Worm (Caenorhabditis elegans) whole organism, L4/young adult: ENCODE measurements around the gene atf-2.

Source experiments
- W03F9.2 ChIP-seq: fragments of 150-350 bp; optimal IDR thresholded peaks from 2 replicates; lab custom pipeline; 2014; ENCODE audit warnings: missing biosample characterization, missing genetic modification characterization
- him-1 ChIP-seq: sonication (generic microtip); optimal IDR thresholded peaks from 2 replicates; lab custom pipeline; 2016; ENCODE audit warnings: missing genotype, missing genetic modification reagents, missing genetic modification characterization, missing compliant biosample characterization

ce11 chrII:8759493-8759892, 7.7 kb downstream of the atf-2 start, which contains the start of gene fut-1:
- no peak for TF ChIP-seq him-1 (tag; lab: Kevin White, UChicago)
- TF ChIP-seq W03F9.2 (tag; lab: Kevin White, UChicago) = no peak
